Worm (Caenorhabditis elegans): ENCODE measurements around the gene dylt-3.

The dylt-3 gene

ce11 chrII:8169283-8169682 is 12.3 kb upstream of the dylt-3 start, which contains the start of gene T05C12.15:
Gene T05C12.15 (plus strand): TSS chrII:8169583.
- TF ChIP-seq mls-2 (tag; optimal IDR thresholded peaks at IDR 0.05) (no peak), unc-39 (tag; optimal IDR thresholded peaks at IDR 0.05) (no peak), sptf-1 (tag; optimal IDR thresholded peaks at IDR 0.05) (no peak), blmp-1 (tag; optimal IDR thresholded peaks at IDR 0.05) (no peak), nhr-28 (tag; optimal IDR thresholded peaks at IDR 0.05) (no peak), mab-5 (tag; optimal IDR thresholded peaks at IDR 0.05) (no peak), pha-4 (tag; optimal IDR thresholded peaks at IDR 0.05) (no peak), M03D4.4 (tag; optimal IDR thresholded peaks at IDR 0.05) (no peak), sem-2 (GFP tag; optimal IDR thresholded peaks at IDR 0.05) (no peak), elt-1 (tag; optimal IDR thresholded peaks at IDR 0.05; ENCODE audit: borderline replicate concordance, insufficient read depth) (no peak), lin-13 (tag; optimal IDR thresholded peaks at IDR 0.05) (no peak), nhr-2 (tag; optimal IDR thresholded peaks at IDR 0.05) (no peak), drap-1 (GFP tag; optimal IDR thresholded peaks at IDR 0.05) (no peak)

DNA sequence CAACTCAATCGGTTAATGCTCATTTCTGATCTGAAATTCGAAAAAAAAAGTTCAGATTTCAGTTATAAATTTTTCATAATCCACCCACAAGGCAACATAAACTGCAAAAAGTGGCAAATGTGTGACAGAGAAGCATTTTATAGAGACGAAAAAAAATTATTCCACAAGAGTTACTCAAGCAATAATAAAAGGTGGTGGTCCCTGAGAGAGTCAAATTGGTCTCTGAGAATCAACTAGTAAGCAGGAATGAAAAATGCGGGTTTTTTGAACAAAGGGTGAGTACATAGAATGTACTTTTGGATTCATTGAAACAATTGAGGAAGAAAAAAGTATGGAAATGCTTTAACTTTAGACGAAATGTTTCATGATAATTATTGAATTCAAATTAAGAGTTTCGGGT is 11.2 kb upstream of the dylt-3 start, which contains the start of gene T05C12.11:
Gene T05C12.11, minus strand, starts transcription at position 101 of the 400 bp plus-strand sequence.
- no peak for TF ChIP-seq bed-3 (GFP tag; optimal IDR thresholded peaks at IDR 0.05)
- TF ChIP-seq zip-8 (tag; optimal IDR thresholded peaks at IDR 0.05): no peak
- TF ChIP-seq ceh-43 (GFP tag; optimal IDR thresholded peaks at IDR 0.05): no peak
- no peak for TF ChIP-seq M03D4.4 (tag; optimal IDR thresholded peaks at IDR 0.05)
- no peak for TF ChIP-seq unc-120 (tag; optimal IDR thresholded peaks at IDR 0.05; ENCODE audit: poor library complexity, severe bottlenecking)
- TF ChIP-seq hlh-1 (tag; optimal IDR thresholded peaks at IDR 0.05): no peak
- no peak for TF ChIP-seq mep-1 (tag; optimal IDR thresholded peaks at IDR 0.05)
- TF ChIP-seq sem-2 (GFP tag; optimal IDR thresholded peaks at IDR 0.05): no peak
- TF ChIP-seq ceh-83 (GFP tag; optimal IDR thresholded peaks at IDR 0.05): no peak
- TF ChIP-seq ham-2 (GFP tag; optimal IDR thresholded peaks at IDR 0.05): no peak
- no peak for TF ChIP-seq cnd-1 (tag; optimal IDR thresholded peaks at IDR 0.05)
- no peak for TF ChIP-seq unc-62 (GFP tag; optimal IDR thresholded peaks at IDR 0.05)

ce11 chrII:8173449-8173848 is 8.1 kb upstream of the dylt-3 start, which contains the start of the genes decr-1.3 and T05C12.1:
Gene decr-1.3 (minus strand): TSS chrII:8173549.
Gene T05C12.1 (plus strand): TSS chrII:8173680.
- no peak for TF ChIP-seq tbx-8 (GFP tag; optimal IDR thresholded peaks at IDR 0.05)
- TF ChIP-seq nhr-12 (tag; optimal IDR thresholded peaks at IDR 0.05): no peak
- no peak for TF ChIP-seq lsy-2 (tag; optimal IDR thresholded peaks at IDR 0.05)
- TF ChIP-seq lin-32 (GFP tag; optimal IDR thresholded peaks at IDR 0.05): no peak
- no peak for TF ChIP-seq flh-1 (GFP tag; optimal IDR thresholded peaks at IDR 0.05)
- TF ChIP-seq ham-2 (GFP tag; optimal IDR thresholded peaks at IDR 0.05): no peak
- TF ChIP-seq ceh-43 (GFP tag; optimal IDR thresholded peaks at IDR 0.05): no peak
- no peak for TF ChIP-seq ces-1 (GFP tag; optimal IDR thresholded peaks at IDR 0.05)
- no peak for TF ChIP-seq nhr-237 (tag; optimal IDR thresholded peaks at IDR 0.05)
- TF ChIP-seq mep-1 (tag; optimal IDR thresholded peaks at IDR 0.05): no peak

DNA sequence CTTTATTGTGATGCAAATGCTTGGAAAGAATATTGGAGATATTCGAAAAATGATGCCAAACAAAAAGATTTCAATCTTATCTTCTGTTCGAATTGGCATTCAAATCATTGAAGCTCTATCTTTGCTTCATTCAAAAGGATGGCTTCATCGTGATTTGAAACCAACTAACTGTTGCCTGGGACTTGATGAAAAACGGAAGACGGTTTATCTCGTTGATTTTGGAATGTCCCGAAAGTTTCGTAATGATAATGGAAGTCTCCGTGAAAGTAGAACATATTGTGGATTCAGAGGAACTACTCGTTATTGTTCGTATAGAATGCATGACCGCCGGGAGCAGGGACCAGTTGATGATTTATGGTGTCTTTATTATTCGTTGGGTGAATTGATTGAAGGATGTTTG is 7.4 kb upstream of the dylt-3 start:
- TF ChIP-seq pha-4 (tag; optimal IDR thresholded peaks at IDR 0.05) (no peak), sptf-1 (tag; optimal IDR thresholded peaks at IDR 0.05) (no peak), tbx-8 (GFP tag; optimal IDR thresholded peaks at IDR 0.05) (no peak), M03D4.4 (tag; optimal IDR thresholded peaks at IDR 0.05) (no peak), lin-32 (GFP tag; optimal IDR thresholded peaks at IDR 0.05) (no peak), unc-39 (tag; optimal IDR thresholded peaks at IDR 0.05) (no peak), hlh-1 (tag; optimal IDR thresholded peaks at IDR 0.05) (no peak), elt-3 (tag; optimal IDR thresholded peaks at IDR 0.05) (no peak), ceh-43 (GFP tag; optimal IDR thresholded peaks at IDR 0.05) (no peak), flh-1 (GFP tag; optimal IDR thresholded peaks at IDR 0.05) (no peak), nhr-76 (tag; optimal IDR thresholded peaks at IDR 0.05) (no peak), nhr-237 (tag; optimal IDR thresholded peaks at IDR 0.05) (no peak), ceh-39 (tag; optimal IDR thresholded peaks at IDR 0.05) (no peak), unc-120 (tag; optimal IDR thresholded peaks at IDR 0.05; ENCODE audit: poor library complexity, severe bottlenecking) (no peak), nhr-2 (tag; optimal IDR thresholded peaks at IDR 0.05) (no peak), mep-1 (tag; optimal IDR thresholded peaks at IDR 0.05) (no peak), unc-62 (GFP tag; optimal IDR thresholded peaks at IDR 0.05) (no peak), ceh-83 (GFP tag; optimal IDR thresholded peaks at IDR 0.05) (no peak), ham-2 (GFP tag; optimal IDR thresholded peaks at IDR 0.05) (no peak), lin-13 (tag; optimal IDR thresholded peaks at IDR 0.05) (no peak)

Measured in whole organism, mixed stage, embryonic.